Fruit fly (Drosophila melanogaster) whole organism, embryonic: Measurements from ENCODE around the gene Rrp45.
A peak's percentile ranks its signal among the peaks of the same experiment; 100 is the strongest.

ENCODE experiments used
- Abd-B ChIP-seq: fragments of 200-800 bp; sonication (Bioruptor generic); optimal IDR thresholded peaks from 2 replicates; lab custom pipeline; 2018; ENCODE audit warnings: missing biosample characterization, mild to moderate bottlenecking, missing genetic modification characterization, moderate library complexity
- BEAF-32 ChIP-seq: fragments of 200-800 bp; sonication (Bioruptor generic); optimal IDR thresholded peaks from 3 replicates; lab custom pipeline; 2017; ENCODE audit warnings: missing biosample characterization, missing genetic modification characterization, mild to moderate bottlenecking, moderate library complexity, missing genetic modification reagents
- Bgb ChIP-seq: fragments of 200-800 bp; sonication (Bioruptor generic); IDR thresholded peaks from 2 replicates; pipeline ENCODE4 v1.3.6; 2022; ENCODE audit warnings: missing biosample characterization, missing genetic modification characterization; ENCODE audit not compliant: partially characterized antibody
- CG10274 ChIP-seq: fragments of 200-800 bp; sonication (Bioruptor generic); optimal IDR thresholded peaks from 3 replicates; lab custom pipeline; 2017; ENCODE audit warnings: missing biosample characterization, mild to moderate bottlenecking, missing genetic modification characterization
- CG11504 ChIP-seq: fragments of 200-800 bp; sonication (Bioruptor generic); optimal IDR thresholded peaks from 3 replicates; lab custom pipeline; 2019; ENCODE audit warnings: missing biosample characterization, mild to moderate bottlenecking, missing genetic modification characterization, moderate library complexity
- CG12155 ChIP-seq: fragments of 200-800 bp; sonication (Bioruptor generic); optimal IDR thresholded peaks from 3 replicates; lab custom pipeline; 2016; ENCODE audit warnings: missing biosample characterization, missing genetic modification characterization
- CG12744 ChIP-seq: fragments of 200-800 bp; sonication (Bioruptor generic); optimal IDR thresholded peaks from 2 replicates; lab custom pipeline; 2016; ENCODE audit warnings: missing biosample characterization, missing genetic modification characterization
- CG14014 ChIP-seq: fragments of 200-800 bp; sonication (Bioruptor generic); IDR thresholded peaks from 2 replicates; pipeline ENCODE4 v1.3.6; 2022; ENCODE audit warnings: missing biosample characterization, missing genetic modification characterization
- CG14050 ChIP-seq: fragments of 200-800 bp; sonication (Bioruptor generic); IDR thresholded peaks from 3 replicates; pipeline ENCODE4 v1.3.6; 2022; ENCODE audit warnings: missing biosample characterization, missing genetic modification characterization
- CG15073 ChIP-seq: fragments of 200-800 bp; sonication (Bioruptor generic); optimal IDR thresholded peaks from 2 replicates; lab custom pipeline; 2016; ENCODE audit warnings: missing biosample characterization, missing genetic modification characterization
- CG15514 ChIP-seq: fragments of 200-800 bp; sonication (Bioruptor generic); optimal IDR thresholded peaks from 3 replicates; lab custom pipeline; 2017; ENCODE audit warnings: missing biosample characterization, missing genetic modification characterization, mild to moderate bottlenecking, moderate library complexity, missing genetic modification reagents
- CG18011 ChIP-seq: fragments of 200-800 bp; sonication (Bioruptor generic); optimal IDR thresholded peaks from 2 replicates; lab custom pipeline; 2017; ENCODE audit warnings: missing biosample characterization, missing genetic modification characterization, mild to moderate bottlenecking, moderate library complexity, missing genotype
- CG31365 ChIP-seq: fragments of 200-800 bp; sonication (Bioruptor generic); optimal IDR thresholded peaks from 2 replicates; lab custom pipeline; 2018; ENCODE audit warnings: missing biosample characterization, mild to moderate bottlenecking, missing genetic modification characterization
- CG32532 ChIP-seq: fragments of 200-800 bp; sonication (Bioruptor generic); IDR thresholded peaks from 2 replicates; pipeline ENCODE4 v1.3.6; 2022; ENCODE audit warnings: missing biosample characterization, missing genetic modification characterization
- CG33557 ChIP-seq: fragments of 200-800 bp; sonication (Bioruptor generic); optimal IDR thresholded peaks from 2 replicates; lab custom pipeline; 2019; ENCODE audit warnings: missing biosample characterization, mild to moderate bottlenecking, missing genetic modification characterization, moderate library complexity
- CG42726 ChIP-seq: fragments of 200-800 bp; sonication (Bioruptor generic); IDR thresholded peaks from 2 replicates; pipeline ENCODE4 v1.3.6; 2022; ENCODE audit warnings: missing biosample characterization, missing genetic modification characterization; ENCODE audit not compliant: partially characterized antibody
- CG4282 ChIP-seq: fragments of 200-800 bp; sonication (Bioruptor generic); optimal IDR thresholded peaks from 2 replicates; lab custom pipeline; 2016; ENCODE audit warnings: missing biosample characterization, missing genetic modification characterization
- CG7786 ChIP-seq: fragments of 200-800 bp; sonication (Bioruptor generic); optimal IDR thresholded peaks from 2 replicates; lab custom pipeline; 2016; ENCODE audit warnings: missing biosample characterization, missing genetic modification characterization
- CG8944 ChIP-seq: fragments of 200-800 bp; sonication (Bioruptor generic); optimal IDR thresholded peaks from 3 replicates; lab custom pipeline; 2016; ENCODE audit warnings: missing biosample characterization, missing genetic modification characterization
- CG9876 ChIP-seq: fragments of 200-800 bp; sonication (Bioruptor generic); optimal IDR thresholded peaks from 2 replicates; lab custom pipeline; 2016; ENCODE audit warnings: missing biosample characterization, missing genetic modification characterization
- Dip2 ChIP-seq: fragments of 200-800 bp; sonication (Bioruptor generic); IDR thresholded peaks from 2 replicates; pipeline ENCODE4 v1.3.6; 2022; ENCODE audit warnings: missing biosample characterization, missing genetic modification characterization
- E2f2 ChIP-seq: fragments of 200-800 bp; sonication (Bioruptor generic); IDR thresholded peaks from 2 replicates; pipeline ENCODE4 v1.3.6; 2022; ENCODE audit warnings: missing biosample characterization, missing genetic modification characterization
- HLH54F ChIP-seq: fragments of 200-800 bp; sonication (Bioruptor generic); optimal IDR thresholded peaks from 3 replicates; lab custom pipeline; 2016; ENCODE audit warnings: missing biosample characterization, missing genetic modification characterization
- Hmx ChIP-seq: fragments of 200-800 bp; sonication (Bioruptor generic); optimal IDR thresholded peaks from 2 replicates; lab custom pipeline; 2016; ENCODE audit warnings: missing biosample characterization, missing genetic modification characterization
- Lpt ChIP-seq: fragments of >200 bp; optimal IDR thresholded peaks from 2 replicates; lab custom pipeline; 2018; ENCODE audit warnings: missing biosample characterization, missing genetic modification characterization
- MBD-R2 ChIP-seq: fragments of 200-800 bp; sonication (Bioruptor generic); IDR thresholded peaks from 2 replicates; pipeline ENCODE4 v1.3.6; 2022; ENCODE audit warnings: missing biosample characterization, missing genetic modification characterization
- Optix ChIP-seq: fragments of 200-800 bp; sonication (Bioruptor generic); IDR thresholded peaks from 3 replicates; pipeline ENCODE4 v1.3.6; 2022; ENCODE audit warnings: missing biosample characterization, missing genetic modification characterization
- Ptx1 ChIP-seq: fragments of 200-800 bp; sonication (Bioruptor generic); IDR thresholded peaks from 2 replicates; pipeline ENCODE4 v1.3.6; 2022; ENCODE audit warnings: missing biosample characterization, missing genetic modification characterization
- Side ChIP-seq: fragments of 200-800 bp; sonication (Bioruptor generic); optimal IDR thresholded peaks from 2 replicates; lab custom pipeline; 2016; ENCODE audit warnings: missing biosample characterization, missing genetic modification characterization
- Ssrp ChIP-seq: fragments of 200-800 bp; sonication (Bioruptor generic); optimal IDR thresholded peaks from 2 replicates; lab custom pipeline; 2018; ENCODE audit warnings: missing biosample characterization, mild to moderate bottlenecking, missing genetic modification characterization, moderate library complexity
- Taf1 ChIP-seq: fragments of 200-800 bp; sonication (Bioruptor generic); IDR thresholded peaks from 2 replicates; pipeline ENCODE4 v1.3.6; 2022; ENCODE audit warnings: missing biosample characterization, missing genetic modification characterization
- ac ChIP-seq: fragments of 200-800 bp; sonication (Bioruptor generic); optimal IDR thresholded peaks from 3 replicates; lab custom pipeline; 2017; ENCODE audit warnings: missing biosample characterization, mild to moderate bottlenecking, missing genetic modification characterization
- ato ChIP-seq: fragments of 200-800 bp; sonication (Bioruptor generic); IDR thresholded peaks from 2 replicates; pipeline ENCODE4 v1.3.6; 2022; ENCODE audit warnings: missing biosample characterization, missing genetic modification characterization; ENCODE audit not compliant: partially characterized antibody
- cad ChIP-seq: fragments of >200 bp; optimal IDR thresholded peaks from 2 replicates; lab custom pipeline; 2017; ENCODE audit warnings: missing biosample characterization, missing genetic modification characterization
- disco-r ChIP-seq: fragments of 200-800 bp; sonication (Bioruptor generic); optimal IDR thresholded peaks from 2 replicates; lab custom pipeline; 2016; ENCODE audit warnings: missing biosample characterization, missing genetic modification characterization
- dmrt11E ChIP-seq: fragments of 200-800 bp; sonication (Bioruptor generic); optimal IDR thresholded peaks from 3 replicates; lab custom pipeline; 2018; ENCODE audit warnings: missing biosample characterization, mild to moderate bottlenecking, missing genetic modification characterization, moderate library complexity
- esg ChIP-seq: fragments of 200-800 bp; sonication (Bioruptor generic); conservative IDR thresholded peaks from 2 replicates; pipeline ENCODE4 v1.3.6; 2022; ENCODE audit warnings: missing biosample characterization, missing genetic modification characterization
- hth ChIP-seq: fragments of >200 bp; optimal IDR thresholded peaks from 2 replicates; lab custom pipeline; 2017; ENCODE audit warnings: inconsistent platforms
- lbe ChIP-seq: fragments of 200-800 bp; sonication (Bioruptor generic); optimal IDR thresholded peaks from 2 replicates; lab custom pipeline; 2016; ENCODE audit warnings: missing biosample characterization, mild to moderate bottlenecking, missing genetic modification characterization
- lmd ChIP-seq: fragments of 200-800 bp; sonication (Bioruptor generic); IDR thresholded peaks from 2 replicates; pipeline ENCODE4 v1.3.6; 2022; ENCODE audit warnings: missing biosample characterization, missing genetic modification characterization
- nau ChIP-seq: fragments of 200-800 bp; sonication (Bioruptor generic); optimal IDR thresholded peaks from 3 replicates; lab custom pipeline; 2017; ENCODE audit warnings: missing biosample characterization, mild to moderate bottlenecking, missing genetic modification characterization, missing genetic modification reagents
- odd ChIP-seq: fragments of 200-800 bp; sonication (Bioruptor generic); optimal IDR thresholded peaks from 2 replicates; lab custom pipeline; 2017; ENCODE audit warnings: missing biosample characterization, mild to moderate bottlenecking, missing genetic modification characterization
- onecut ChIP-seq: fragments of 200-800 bp; sonication (Bioruptor generic); IDR thresholded peaks from 2 replicates; pipeline ENCODE4 v1.3.6; 2022; ENCODE audit warnings: missing biosample characterization, missing genetic modification characterization
- repo ChIP-seq: fragments of 200-800 bp; sonication (Bioruptor generic); optimal IDR thresholded peaks from 2 replicates; lab custom pipeline; 2016; ENCODE audit warnings: missing biosample characterization, missing genetic modification characterization
- seq ChIP-seq: fragments of 200-800 bp; sonication (Bioruptor generic); IDR thresholded peaks from 2 replicates; pipeline ENCODE4 v1.3.6; 2022; ENCODE audit warnings: missing biosample characterization, missing genetic modification characterization
- shn ChIP-seq: fragments of 200-800 bp; sonication (Bioruptor generic); optimal IDR thresholded peaks from 3 replicates; lab custom pipeline; 2016; ENCODE audit warnings: missing biosample characterization, missing genetic modification characterization
- slp2 ChIP-seq: fragments of 200-800 bp; sonication (Bioruptor generic); optimal IDR thresholded peaks from 2 replicates; lab custom pipeline; 2016; ENCODE audit warnings: missing biosample characterization, missing genetic modification characterization
- so ChIP-seq: fragments of 200-800 bp; sonication (Bioruptor generic); IDR thresholded peaks from 3 replicates; pipeline ENCODE4 v1.3.6; 2022; ENCODE audit warnings: missing biosample characterization, missing genetic modification characterization
- tll ChIP-seq, 2 experiments: fragments of 200-800 bp in 1 of 2; fragments of >200 bp in 1 of 2; sonication (Bioruptor generic) in 1 of 2; optimal IDR thresholded peaks; 2 replicates each; lab custom pipeline; 2017 to 2019; ENCODE audit warnings: missing biosample characterization in 2 of 2, missing genetic modification characterization in 2 of 2, mild to moderate bottlenecking in 1 of 2, moderate library complexity in 1 of 2
- z ChIP-seq: fragments of 200-800 bp; sonication (Bioruptor generic); IDR thresholded peaks from 3 replicates; pipeline ENCODE4 v1.3.6; 2022; ENCODE audit warnings: missing biosample characterization, missing genetic modification characterization
- zf30C ChIP-seq: fragments of 200-800 bp; sonication (Bioruptor generic); optimal IDR thresholded peaks from 3 replicates; lab custom pipeline; 2018; ENCODE audit warnings: missing biosample characterization, mild to moderate bottlenecking, missing genetic modification characterization
- zfh2 ChIP-seq: fragments of 200-800 bp; sonication (Bioruptor generic); optimal IDR thresholded peaks from 2 replicates; lab custom pipeline; 2016; ENCODE audit warnings: missing biosample characterization, missing genetic modification characterization

Rrp45 gene

dm6 chrX:16833097-16833496 is 42.0 kb upstream of the Rrp45 start (continued):
- TF ChIP-seq Hmx (no peak), so (GFP tag; lab: Robert Waterston, UW) (peak; percentile 82; the same call in 2 of the 3 replicates), zfh2 (GFP tag; lab: Kevin White, UChicago) (no peak), CG11504 (tag; lab: Kevin White, UChicago) (peak; percentile 87), ac (GFP tag; lab: Kevin White, UChicago) (no peak), BEAF-32 (GFP tag; lab: Kevin White, UChicago) (no peak), CG32532 (peak; percentile 61), lmd (GFP tag; lab: Robert Waterston, UW) (peak; percentile 82), Bgb (GFP tag; lab: Robert Waterston, UW) (no peak), z (GFP tag; lab: Robert Waterston, UW) (no peak), CG4282 (GFP tag; lab: Kevin White, UChicago) (no peak), CG12744 (GFP tag; lab: Kevin White, UChicago) (no peak), CG18011 (GFP tag; lab: Kevin White, UChicago) (peak; percentile 6), ato (GFP tag; lab: Robert Waterston, UW) (no peak), CG14050 (GFP tag; lab: Robert Waterston, UW) (peak; percentile 66), Abd-B (GFP tag; lab: Kevin White, UChicago) (peak; percentile 57), CG15073 (GFP tag; lab: Kevin White, UChicago) (no peak), esg (GFP tag; lab: Robert Waterston, UW) (peak; percentile 64), hth (lab: Kevin White, UChicago) (no peak), odd (GFP tag; lab: Kevin White, UChicago) (peak; percentile 69), slp2 (GFP tag; lab: Kevin White, UChicago) (peak; percentile 75), Dip2 (GFP tag; lab: Robert Waterston, UW) (no peak), CG12155 (GFP tag; lab: Kevin White, UChicago) (peak; percentile 43), onecut (peak; percentile 67), Lpt (GFP tag; lab: Kevin White, UChicago) (no peak), Taf1 (GFP tag; lab: Robert Waterston, UW) (no peak), disco-r (GFP tag; lab: Kevin White, UChicago) (peak; percentile 40), Side (GFP tag; lab: Kevin White, UChicago) (peak; percentile 50), CG42726 (no peak), tll (GFP tag; optimal IDR thresholded peaks at IDR 0.05; lab: Kevin White, UChicago) (no peak), CG8944 (GFP tag; lab: Kevin White, UChicago) (peak; percentile 69), CG10274 (GFP tag; lab: Kevin White, UChicago) (peak; percentile 4), CG33557 (GFP tag; lab: Kevin White, UChicago) (no peak), Ptx1 (GFP tag; lab: Robert Waterston, UW) (peak; percentile 83), nau (peak; percentile 57), CG14014 (GFP tag; lab: Robert Waterston, UW) (peak; percentile 72; the same call in 1 of the 2 replicates), MBD-R2 (GFP tag; lab: Robert Waterston, UW) (no peak), dmrt11E (tag; lab: Kevin White, UChicago) (peak; percentile 30), shn (GFP tag; lab: Kevin White, UChicago) (peak; percentile 49), Optix (GFP tag; lab: Robert Waterston, UW) (peak; percentile 75), lbe (no peak), CG31365 (tag; lab: Kevin White, UChicago) (peak; percentile 44), repo (GFP tag; lab: Kevin White, UChicago) (peak; percentile 60), seq (no peak), cad (GFP tag; lab: Kevin White, UChicago) (no peak), HLH54F (peak; percentile 22), zf30C (no peak), Ssrp (tag; lab: Kevin White, UChicago) (peak; percentile 76), CG9876 (GFP tag; lab: Kevin White, UChicago) (no peak), CG7786 (GFP tag; lab: Kevin White, UChicago) (peak; percentile 53), CG15514 (peak; percentile 22), E2f2 (GFP tag; lab: Robert Waterston, UW) (peak; percentile 43; the same call in 1 of the 2 replicates)
